Fruit fly (Drosophila melanogaster): ENCODE data around the gene Mst57Dc.

The Mst57Dc gene

DNA sequence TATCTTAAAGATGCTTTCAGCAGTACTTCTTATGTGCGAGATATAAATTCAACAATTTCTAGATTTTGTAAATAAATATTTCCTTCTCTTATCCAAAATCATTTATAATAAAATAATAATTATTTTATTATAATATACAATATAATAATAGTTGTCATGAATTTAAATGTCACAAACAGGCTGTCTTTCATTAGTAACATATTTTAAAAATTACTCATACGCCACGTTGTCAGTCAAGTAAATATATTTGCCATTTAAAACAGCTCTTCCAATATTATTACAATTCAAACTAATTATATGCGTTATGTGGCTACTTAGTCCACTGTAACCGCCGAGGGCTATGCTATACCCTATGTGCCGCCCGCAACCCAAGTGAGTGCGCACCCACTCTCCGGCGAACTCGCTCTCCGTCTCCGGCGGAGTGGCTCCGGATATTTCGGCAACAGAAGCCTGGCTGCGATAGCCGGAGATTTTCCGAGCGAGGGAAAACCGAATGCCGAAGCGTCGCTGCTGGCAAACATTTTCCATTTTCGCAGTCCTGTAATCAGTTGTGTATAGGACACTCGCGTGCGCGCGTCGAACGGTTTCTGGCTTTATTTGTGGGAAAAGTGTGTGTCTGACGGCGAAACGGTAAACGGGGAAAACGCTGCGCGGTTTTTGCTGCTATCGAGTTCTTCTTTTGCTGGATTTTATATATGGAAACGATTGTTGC, 26.3 kb upstream of the Mst57Dc start, which contains the start of gene CG5890 (continued):
- TF ChIP-seq CG15601 (tag; optimal IDR thresholded peaks at IDR 0.05) (no peak), CG7839 (tag; optimal IDR thresholded peaks at IDR 0.05) (peak; percentile 57), CG13296 (GFP tag; optimal IDR thresholded peaks at IDR 0.05) (peak; percentile 58), CG2678 (tag; optimal IDR thresholded peaks at IDR 0.05) (peak; percentile 72), CG12219 (GFP tag; optimal IDR thresholded peaks at IDR 0.05) (no peak), p53 (GFP tag; optimal IDR thresholded peaks at IDR 0.05) (no peak), CG10543 (GFP tag; optimal IDR thresholded peaks at IDR 0.05) (peak; percentile 34), stc (GFP tag; IDR thresholded peaks at IDR 0.05) (no peak), CG30403 (GFP tag; optimal IDR thresholded peaks at IDR 0.05) (no peak), zen2 (GFP tag; IDR thresholded peaks at IDR 0.05; ENCODE audit: partially characterized antibody) (no peak), so (GFP tag; IDR thresholded peaks at IDR 0.05) (no peak), CG7357 (GFP tag; IDR thresholded peaks at IDR 0.05) (no peak), CrebB (tag; optimal IDR thresholded peaks at IDR 0.05) (no peak), Sin3A (optimal IDR thresholded peaks at IDR 0.05) (no peak), CG4404 (GFP tag; IDR thresholded peaks at IDR 0.05) (no peak), danr (GFP tag; IDR thresholded peaks at IDR 0.05) (no peak), sd (tag; optimal IDR thresholded peaks at IDR 0.05) (no peak), Opbp (GFP tag; IDR thresholded peaks at IDR 0.05; ENCODE audit: partially characterized antibody) (no peak), H2.0 (GFP tag; IDR thresholded peaks at IDR 0.05) (no peak), CG6791 (GFP tag; IDR thresholded peaks at IDR 0.05; ENCODE audit: partially characterized antibody) (no peak), CG18619 (GFP tag; optimal IDR thresholded peaks at IDR 0.05) (peak; percentile 37), odd (GFP tag; optimal IDR thresholded peaks at IDR 0.05) (no peak), B-H1 (GFP tag; IDR thresholded peaks at IDR 0.05) (no peak), CG10274 (GFP tag; optimal IDR thresholded peaks at IDR 0.05) (no peak), CG13424 (tag; optimal IDR thresholded peaks at IDR 0.05) (peak; percentile 24), CG10431 (GFP tag; optimal IDR thresholded peaks at IDR 0.05) (no peak), CG10462 (GFP tag; optimal IDR thresholded peaks at IDR 0.05) (no peak), usp (GFP tag; optimal IDR thresholded peaks at IDR 0.05) (no peak), da (GFP tag; optimal IDR thresholded peaks at IDR 0.05) (no peak), CG14050 (GFP tag; IDR thresholded peaks at IDR 0.05) (no peak), CG8478 (optimal IDR thresholded peaks at IDR 0.05) (no peak), HmgZ (tag; optimal IDR thresholded peaks at IDR 0.05) (no peak), jing (GFP tag; optimal IDR thresholded peaks at IDR 0.05) (no peak), CG11504 (tag; optimal IDR thresholded peaks at IDR 0.05) (peak; percentile 55), CG16815 (GFP tag; optimal IDR thresholded peaks at IDR 0.05) (no peak), TFAM (GFP tag; optimal IDR thresholded peaks at IDR 0.05) (no peak), Lim3 (GFP tag; IDR thresholded peaks at IDR 0.05) (no peak), Mes4 (GFP tag; optimal IDR thresholded peaks at IDR 0.05) (no peak), dmrt99B (tag; optimal IDR thresholded peaks at IDR 0.05) (peak; percentile 48), Dref (GFP tag; IDR thresholded peaks at IDR 0.05) (no peak), sna (GFP tag; IDR thresholded peaks at IDR 0.05; ENCODE audit: partially characterized antibody) (no peak), CG14965 (GFP tag; optimal IDR thresholded peaks at IDR 0.05; ENCODE audit: borderline replicate concordance) (no peak), Awh (GFP tag; IDR thresholded peaks at IDR 0.05) (no peak), CG17385 (GFP tag; optimal IDR thresholded peaks at IDR 0.05) (no peak), CG17359 (tag; optimal IDR thresholded peaks at IDR 0.05) (no peak), CG9932 (GFP tag; IDR thresholded peaks at IDR 0.05) (0 out of 2 replicates have a peak, but pooled peaks have one; percentile 14), slbo (GFP tag; IDR thresholded peaks at IDR 0.05) (peak; percentile 29; the same call in 1 of the 2 replicates), CG18476 (GFP tag; optimal IDR thresholded peaks at IDR 0.05) (no peak), Elba2 (GFP tag; optimal IDR thresholded peaks at IDR 0.05) (no peak), CG9215 (GFP tag; IDR thresholded peaks at IDR 0.05) (no peak), NC2β (GFP tag; optimal IDR thresholded peaks at IDR 0.05) (no peak)

All from whole organism, embryonic.